Worm (Caenorhabditis elegans): ENCODE data around the gene ugt-41.

DNA sequence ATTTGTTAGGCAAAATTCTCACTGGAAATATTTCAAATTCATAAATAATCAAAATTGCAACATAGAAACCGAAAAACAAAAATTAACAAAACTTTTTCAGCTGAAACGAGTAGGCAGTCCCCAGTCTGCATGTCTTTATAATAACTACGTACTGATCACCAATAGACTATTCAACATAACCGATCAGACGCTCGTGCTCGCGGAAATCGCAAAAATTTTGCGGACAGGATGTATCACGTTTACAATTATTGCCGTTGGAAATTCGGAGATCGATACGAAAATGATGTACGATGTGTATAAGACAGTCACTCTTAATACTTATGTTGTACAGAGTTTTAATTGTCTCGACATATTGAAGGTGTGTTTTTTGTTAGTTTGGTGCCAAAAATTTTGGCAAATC is 38.0 kb upstream of the ugt-41 start:
- TF ChIP-seq ceh-36 (tag; optimal IDR thresholded peaks at IDR 0.05) (no peak), F13C5.2 (tag; optimal IDR thresholded peaks at IDR 0.05) (no peak), ama-1 (optimal IDR thresholded peaks at IDR 0.05) (no peak), flt-1 (GFP tag; IDR thresholded peaks at IDR 0.05) (no peak), ceh-13 (GFP tag; optimal IDR thresholded peaks at IDR 0.05) (no peak), hmbx-1 (tag; optimal IDR thresholded peaks at IDR 0.05) (no peak), hmg-4 (GFP tag; optimal IDR thresholded peaks at IDR 0.05) (no peak), aly-1 (tag; optimal IDR thresholded peaks at IDR 0.05) (no peak), pes-1 (GFP tag; IDR thresholded peaks at IDR 0.05) (no peak), scrt-1 (GFP tag; IDR thresholded peaks at IDR 0.05) (no peak), tra-4 (tag; optimal IDR thresholded peaks at IDR 0.05) (no peak), tbx-11 (GFP tag; IDR thresholded peaks at IDR 0.05) (no peak)
